Worm (Caenorhabditis elegans): ENCODE data around the gene ZK1240.2.

ZK1240.2 gene

ce11 chrII:2328963-2329442 is 5.8 kb downstream of the ZK1240.2 start, which contains the start of the genes ZK1240.8 and ZK1240.1:
TSS of gene ZK1240.8 (minus strand) at chrII:2329063.
TSS of gene ZK1240.1 (plus strand) at chrII:2329392.
- peak; percentile 3 for TF ChIP-seq nhr-28 (tag; optimal IDR thresholded peaks at IDR 0.05)
- peak in 1 of 2 experiments; percentile 86 for TF ChIP-seq unc-62 (GFP tag; optimal IDR thresholded peaks at IDR 0.05 in 1 of 2)
- TF ChIP-seq unc-62 (tag; optimal IDR thresholded peaks at IDR 0.05): no peak
- no peak for TF ChIP-seq jun-1 (tag; optimal IDR thresholded peaks at IDR 0.05)

ce11 chrII:2330462-2330861 is 7.3 kb downstream of the ZK1240.2 start:
- no peak for TF ChIP-seq gei-8 (GFP tag; optimal IDR thresholded peaks at IDR 0.05)
- TF ChIP-seq dve-1 (tag; optimal IDR thresholded peaks at IDR 0.05; ENCODE audit: insufficient read depth): no peak
- 0 out of 2 replicates have a peak, but pooled peaks have one; percentile 28 for TF ChIP-seq mdt-29 (GFP tag; IDR thresholded peaks at IDR 0.05)
- TF ChIP-seq fos-1 (tag; optimal IDR thresholded peaks at IDR 0.05): no peak
- TF ChIP-seq hif-1 (tag; optimal IDR thresholded peaks at IDR 0.05): no peak

- no peak for TF ChIP-seq daf-16 (GFP tag; optimal IDR thresholded peaks at IDR 0.05)
- peak; percentile 11 for TF ChIP-seq daf-16 (tag; optimal IDR thresholded peaks at IDR 0.05)
- no peak for TF ChIP-seq unc-130 (GFP tag; optimal IDR thresholded peaks at IDR 0.05)
Observed at ce11 chrII:2332220-2332619, 9.0 kb downstream of the ZK1240.2 start, which contains the start of gene F43C11.8. TSS of gene F43C11.8 (plus strand) at chrII:2332520.

- TF ChIP-seq hlh-11 (tag; optimal IDR thresholded peaks at IDR 0.05): peak; percentile 58
- TF ChIP-seq daf-16 (GFP tag; optimal IDR thresholded peaks at IDR 0.05): no peak
- peak; percentile 63 for TF ChIP-seq daf-16 (tag; optimal IDR thresholded peaks at IDR 0.05)
- no peak for TF ChIP-seq nhr-102 (tag; optimal IDR thresholded peaks at IDR 0.05)
- peak; percentile 80 for TF ChIP-seq pqm-1 (tag; optimal IDR thresholded peaks at IDR 0.05)
- TF ChIP-seq hlh-30 (tag; optimal IDR thresholded peaks at IDR 0.05; ENCODE audit: insufficient read depth): peak; percentile 52
- TF ChIP-seq nhr-28 (tag; optimal IDR thresholded peaks at IDR 0.05): peak; percentile 82
- no peak for TF ChIP-seq nhr-41 (GFP tag; IDR thresholded peaks at IDR 0.05)
- no peak for TF ChIP-seq tra-1 (GFP tag; IDR thresholded peaks at IDR 0.05)
- TF ChIP-seq vab-7 (GFP tag; IDR thresholded peaks at IDR 0.05): no peak
- no peak for TF ChIP-seq unc-130 (GFP tag; optimal IDR thresholded peaks at IDR 0.05)
- TF ChIP-seq dve-1 (tag; optimal IDR thresholded peaks at IDR 0.05; ENCODE audit: insufficient read depth): peak; percentile 56
- 0 out of 2 replicates have a peak, but pooled peaks have one; percentile 19 for TF ChIP-seq php-3 (GFP tag; IDR thresholded peaks at IDR 0.05)
- TF ChIP-seq nhr-77 (tag; optimal IDR thresholded peaks at IDR 0.05): peak; percentile 69
- no peak for TF ChIP-seq snpc-4 (tag; optimal IDR thresholded peaks at IDR 0.05)
- TF ChIP-seq mdl-1 (tag; optimal IDR thresholded peaks at IDR 0.05): peak in 1 of 2 experiments; percentile 35
- TF ChIP-seq dmd-6 (GFP tag; IDR thresholded peaks at IDR 0.05): peak; percentile 71
Observed at ce11 chrII:2335572-2335971, 12.4 kb downstream of the ZK1240.2 start, which contains the start of gene F43C11.7. TSS of gene F43C11.7 (plus strand) at chrII:2335897.

ce11 chrII:2336177-2336576 is 13.0 kb downstream of the ZK1240.2 start:
- TF ChIP-seq fkh-10 (GFP tag; optimal IDR thresholded peaks at IDR 0.05) (no peak), mdl-1 (tag; optimal IDR thresholded peaks at IDR 0.05) (no peak), unc-62 (GFP tag; optimal IDR thresholded peaks at IDR 0.05 in 1 of 2) (peak in 1 of 2 experiments; percentile 19), unc-62 (tag; optimal IDR thresholded peaks at IDR 0.05) (no peak), madf-9 (GFP tag; conservative IDR thresholded peaks at IDR 0.05) (no peak), Y48G9A.11 (GFP tag; IDR thresholded peaks at IDR 0.05) (no peak), mxl-3 (GFP tag; optimal IDR thresholded peaks at IDR 0.05) (no peak)

- TF ChIP-seq aha-1 (tag): peak; percentile 76
- no peak for TF ChIP-seq ceh-20 (GFP tag; IDR thresholded peaks at IDR 0.05)
- no peak for TF ChIP-seq arid-1 (GFP tag; conservative IDR thresholded peaks at IDR 0.05)
- peak; percentile 12 for TF ChIP-seq mes-2 (tag; optimal IDR thresholded peaks at IDR 0.05; ENCODE audit: poor library complexity, severe bottlenecking)
- TF ChIP-seq daf-16 (GFP tag; optimal IDR thresholded peaks at IDR 0.05): no peak
- TF ChIP-seq daf-16 (tag; optimal IDR thresholded peaks at IDR 0.05): peak; percentile 17
- peak in 1 of 2 experiments; percentile 38 for TF ChIP-seq lsy-2 (tag; optimal IDR thresholded peaks at IDR 0.05)
- no peak for TF ChIP-seq lim-7 (GFP tag; IDR thresholded peaks at IDR 0.05)
- TF ChIP-seq hmg-1.1 (GFP tag; IDR thresholded peaks at IDR 0.05): 0 out of 2 replicates have a peak, but pooled peaks have one; percentile 23
- no peak for TF ChIP-seq snpc-1.2 (GFP tag; IDR thresholded peaks at IDR 0.05)
- TF ChIP-seq vab-7 (GFP tag; IDR thresholded peaks at IDR 0.05): no peak
- TF ChIP-seq hlh-30 (tag; optimal IDR thresholded peaks at IDR 0.05; ENCODE audit: insufficient read depth): peak; percentile 22
- TF ChIP-seq lin-29 (GFP tag; IDR thresholded peaks at IDR 0.05): no peak
- peak; percentile 23 for TF ChIP-seq R02D3.7 (tag; optimal IDR thresholded peaks at IDR 0.05)
- TF ChIP-seq Y105C5A.15 (GFP tag; IDR thresholded peaks at IDR 0.05): no peak
Observed at ce11 chrII:2340974-2341373, 17.8 kb downstream of the ZK1240.2 start.

Data from whole organism, L4 larva.